Fruit fly (Drosophila melanogaster) whole organism, embryonic: ENCODE measurements around the gene Cnot4.

ENCODE experiments used
- CG10147 ChIP-seq: fragments of 200-800 bp; sonication (Bioruptor generic); optimal IDR thresholded peaks from 2 replicates; lab custom pipeline; 2019; ENCODE audit warnings: missing biosample characterization, mild to moderate bottlenecking, missing genetic modification characterization, moderate library complexity
- CG10366 ChIP-seq: fragments of 200-800 bp; sonication (Bioruptor generic); IDR thresholded peaks from 2 replicates; pipeline ENCODE4 v1.3.6; 2022; ENCODE audit warnings: missing biosample characterization, missing genetic modification characterization
- CG10431 ChIP-seq: fragments of 200-800 bp; sonication (Bioruptor generic); optimal IDR thresholded peaks from 3 replicates; lab custom pipeline; 2018; ENCODE audit warnings: missing biosample characterization, mild to moderate bottlenecking, missing genetic modification characterization
- CG11085 ChIP-seq: fragments of 200-800 bp; sonication (Bioruptor generic); IDR thresholded peaks from 2 replicates; pipeline ENCODE4 v1.3.6; 2022; ENCODE audit warnings: missing biosample characterization, missing genetic modification characterization
- CG11093 ChIP-seq: fragments of 200-800 bp; sonication (Bioruptor generic); IDR thresholded peaks from 3 replicates; pipeline ENCODE4 v1.3.6; 2022; ENCODE audit warnings: missing biosample characterization, missing genetic modification characterization
- CG11247 ChIP-seq: fragments of 200-800 bp; sonication (Bioruptor generic); IDR thresholded peaks from 2 replicates; pipeline ENCODE4 v1.3.6; 2022; ENCODE audit warnings: missing biosample characterization, missing genetic modification characterization
- CG12391 ChIP-seq: fragments of 200-800 bp; sonication (Bioruptor generic); optimal IDR thresholded peaks from 3 replicates; lab custom pipeline; 2018; ENCODE audit warnings: missing biosample characterization, mild to moderate bottlenecking, missing genetic modification characterization, moderate library complexity
- CG13296 ChIP-seq: fragments of 200-800 bp; sonication (Bioruptor generic); optimal IDR thresholded peaks from 3 replicates; lab custom pipeline; 2018; ENCODE audit warnings: missing biosample characterization, mild to moderate bottlenecking, missing genetic modification characterization
- CG14667 ChIP-seq: fragments of 200-800 bp; sonication (Bioruptor generic); IDR thresholded peaks from 2 replicates; pipeline ENCODE4 v1.3.6; 2022; ENCODE audit warnings: missing biosample characterization, missing genetic modification characterization
- CG14965 ChIP-seq: fragments of 200-800 bp; sonication (Bioruptor generic); optimal IDR thresholded peaks from 2 replicates; lab custom pipeline; 2016; ENCODE audit warnings: missing biosample characterization, missing genetic modification characterization, borderline replicate concordance
- CG1529 ChIP-seq: fragments of 200-800 bp; sonication (Bioruptor generic); optimal IDR thresholded peaks from 3 replicates; lab custom pipeline; 2018; ENCODE audit warnings: missing biosample characterization, missing genetic modification characterization
- CG16779 ChIP-seq: fragments of 200-800 bp; sonication (Bioruptor generic); IDR thresholded peaks from 2 replicates; pipeline ENCODE4 v1.3.6; 2022; ENCODE audit warnings: missing biosample characterization, missing genetic modification characterization
- CG16815 ChIP-seq: fragments of 200-800 bp; sonication (Bioruptor generic); optimal IDR thresholded peaks from 3 replicates; lab custom pipeline; 2017; ENCODE audit warnings: missing biosample characterization, mild to moderate bottlenecking, missing genetic modification characterization
- CG2116 ChIP-seq: fragments of 200-800 bp; sonication (Bioruptor generic); optimal IDR thresholded peaks from 3 replicates; lab custom pipeline; 2018; ENCODE audit warnings: missing biosample characterization, mild to moderate bottlenecking, missing genetic modification characterization
- CG2129 ChIP-seq: fragments of 200-800 bp; sonication (Bioruptor generic); IDR thresholded peaks from 2 replicates; pipeline ENCODE4 v1.3.6; 2022; ENCODE audit warnings: missing biosample characterization, missing genetic modification characterization; ENCODE audit not compliant: partially characterized antibody
- CG30403 ChIP-seq: fragments of 200-800 bp; sonication (Bioruptor generic); optimal IDR thresholded peaks from 3 replicates; lab custom pipeline; 2016; ENCODE audit warnings: missing biosample characterization, missing genetic modification characterization
- CG4360 ChIP-seq: fragments of 200-800 bp; sonication (Bioruptor generic); IDR thresholded peaks from 2 replicates; pipeline ENCODE4 v1.3.6; 2022; ENCODE audit warnings: missing biosample characterization, missing genetic modification characterization
- CG5953 ChIP-seq: fragments of 200-800 bp; sonication (Bioruptor generic); IDR thresholded peaks from 2 replicates; pipeline ENCODE4 v1.3.6; 2022; ENCODE audit warnings: missing biosample characterization, missing genetic modification characterization
- CG7839 ChIP-seq: fragments of 200-800 bp; sonication (Bioruptor generic); optimal IDR thresholded peaks from 3 replicates; lab custom pipeline; 2018; ENCODE audit warnings: missing biosample characterization, mild to moderate bottlenecking, missing genetic modification characterization, moderate library complexity
- CG9727 ChIP-seq: fragments of 200-800 bp; sonication (Bioruptor generic); optimal IDR thresholded peaks from 3 replicates; lab custom pipeline; 2017; ENCODE audit warnings: missing biosample characterization, mild to moderate bottlenecking, missing genetic modification characterization
- Doc3 ChIP-seq: fragments of 200-800 bp; sonication (Bioruptor generic); IDR thresholded peaks from 3 replicates; pipeline ENCODE4 v1.3.6; 2022; ENCODE audit warnings: missing biosample characterization, missing genetic modification characterization; ENCODE audit not compliant: partially characterized antibody
- HmgZ ChIP-seq: fragments of 200-800 bp; sonication (Bioruptor generic); optimal IDR thresholded peaks from 2 replicates; lab custom pipeline; 2018; ENCODE audit warnings: missing biosample characterization, mild to moderate bottlenecking, missing genetic modification characterization
- Spps ChIP-seq: fragments of 200-800 bp; sonication (Bioruptor generic); optimal IDR thresholded peaks from 2 replicates; lab custom pipeline; 2018; ENCODE audit warnings: missing biosample characterization, mild to moderate bottlenecking, missing genetic modification characterization
- TFAM ChIP-seq: fragments of 200-800 bp; sonication (Bioruptor generic); optimal IDR thresholded peaks from 2 replicates; lab custom pipeline; 2017; ENCODE audit warnings: missing biosample characterization, missing genetic modification characterization, inconsistent platforms
- Usf ChIP-seq: fragments of 200-800 bp; sonication (Bioruptor generic); optimal IDR thresholded peaks from 2 replicates; lab custom pipeline; 2017; ENCODE audit warnings: missing genotype, missing biosample characterization, missing genetic modification characterization
- bowl ChIP-seq: fragments of 200-800 bp; sonication (Bioruptor generic); IDR thresholded peaks from 2 replicates; pipeline ENCODE4 v1.3.6; 2022; ENCODE audit warnings: missing biosample characterization, missing genetic modification characterization
- cg ChIP-seq: fragments of 200-800 bp; sonication (Bioruptor generic); optimal IDR thresholded peaks from 3 replicates; lab custom pipeline; 2019; ENCODE audit warnings: missing biosample characterization, mild to moderate bottlenecking, missing genetic modification characterization, moderate library complexity
- crp ChIP-seq, 2 experiments: fragments of 200-800 bp; sonication (Bioruptor generic); optimal IDR thresholded peaks; 2 replicates in 1 of 2; 3 replicates in 1 of 2; lab custom pipeline; 2017; ENCODE audit warnings: missing biosample characterization in 2 of 2, missing genetic modification characterization in 2 of 2, mild to moderate bottlenecking in 1 of 2, moderate library complexity in 1 of 2
- dpn ChIP-seq, 2 experiments: fragments of 200-800 bp; sonication (Bioruptor generic); optimal IDR thresholded peaks; 3 replicates each; lab custom pipeline; 2016; ENCODE audit warnings: missing biosample characterization in 2 of 2, missing genetic modification characterization in 2 of 2
- gcm2 ChIP-seq: fragments of 200-800 bp; sonication (Bioruptor generic); optimal IDR thresholded peaks from 2 replicates; lab custom pipeline; 2016; ENCODE audit warnings: missing biosample characterization, missing genetic modification characterization
- gem ChIP-seq: fragments of 200-800 bp; sonication (Bioruptor generic); optimal IDR thresholded peaks from 2 replicates; lab custom pipeline; 2019; ENCODE audit warnings: missing biosample characterization, mild to moderate bottlenecking, missing genetic modification characterization, moderate library complexity
- hb ChIP-seq: fragments of 200-800 bp; sonication (Bioruptor generic); IDR thresholded peaks from 3 replicates; pipeline ENCODE4 v1.3.6; 2022; ENCODE audit warnings: missing biosample characterization, missing genetic modification characterization; ENCODE audit not compliant: partially characterized antibody
- ind ChIP-seq: fragments of 200-800 bp; sonication (Bioruptor generic); optimal IDR thresholded peaks from 3 replicates; lab custom pipeline; 2016; ENCODE audit warnings: missing biosample characterization, missing genetic modification characterization
- pb ChIP-seq: fragments of 200-800 bp; sonication (Bioruptor generic); optimal IDR thresholded peaks from 3 replicates; lab custom pipeline; 2016; ENCODE audit warnings: missing biosample characterization, missing genetic modification characterization
- pho ChIP-seq: fragments of 200-800 bp; sonication (Bioruptor generic); optimal IDR thresholded peaks from 2 replicates; lab custom pipeline; 2016; ENCODE audit warnings: missing biosample characterization, missing genetic modification characterization
- pzg ChIP-seq: fragments of 200-800 bp; sonication (Bioruptor generic); optimal IDR thresholded peaks from 3 replicates; lab custom pipeline; 2018; ENCODE audit warnings: missing biosample characterization, mild to moderate bottlenecking, missing genetic modification characterization, moderate library complexity
- row ChIP-seq: fragments of 200-800 bp; sonication (Bioruptor generic); IDR thresholded peaks from 3 replicates; pipeline ENCODE4 v1.3.6; 2022; ENCODE audit warnings: missing biosample characterization, missing genetic modification characterization
- run ChIP-seq: fragments of 200-800 bp; sonication (Bioruptor generic); optimal IDR thresholded peaks from 3 replicates; lab custom pipeline; 2018; ENCODE audit warnings: missing biosample characterization, mild to moderate bottlenecking, missing genetic modification characterization
- sc ChIP-seq, 3 experiments: fragments of >200 bp in 2 of 3; fragments of 200-800 bp in 1 of 3; sonication (Bioruptor generic) in 1 of 3; optimal IDR thresholded peaks; 2 replicates in 2 of 3; 3 replicates in 1 of 3; lab custom pipeline; 2017; ENCODE audit warnings: mild to moderate bottlenecking in 1 of 3, missing biosample characterization in 1 of 3, missing genetic modification characterization in 1 of 3, missing genetic modification reagents in 1 of 3
- so ChIP-seq: fragments of 200-800 bp; sonication (Bioruptor generic); IDR thresholded peaks from 3 replicates; pipeline ENCODE4 v1.3.6; 2022; ENCODE audit warnings: missing biosample characterization, missing genetic modification characterization
- sob ChIP-seq: fragments of 200-800 bp; sonication (Bioruptor generic); IDR thresholded peaks from 2 replicates; pipeline ENCODE4 v1.3.6; 2022; ENCODE audit warnings: missing biosample characterization, missing genetic modification characterization
- tll ChIP-seq, 2 experiments: fragments of 200-800 bp in 1 of 2; fragments of >200 bp in 1 of 2; sonication (Bioruptor generic) in 1 of 2; optimal IDR thresholded peaks; 2 replicates each; lab custom pipeline; 2017 to 2019; ENCODE audit warnings: missing biosample characterization in 2 of 2, missing genetic modification characterization in 2 of 2, mild to moderate bottlenecking in 1 of 2, moderate library complexity in 1 of 2
- tup ChIP-seq: fragments of 200-800 bp; sonication (Bioruptor generic); optimal IDR thresholded peaks from 2 replicates; lab custom pipeline; 2016; ENCODE audit warnings: missing biosample characterization, mild to moderate bottlenecking, missing genetic modification characterization, moderate library complexity
- twi ChIP-seq: fragments of 200-800 bp; optimal IDR thresholded peaks from 2 replicates; lab custom pipeline; 2019; ENCODE audit warnings: missing biosample characterization, mild to moderate bottlenecking, missing genetic modification characterization, moderate library complexity
- vvl ChIP-seq: fragments of 200-800 bp; sonication (Bioruptor generic); IDR thresholded peaks from 2 replicates; pipeline ENCODE4 v1.3.6; 2022; ENCODE audit warnings: missing biosample characterization, missing genetic modification characterization
- wdn ChIP-seq: fragments of 200-800 bp; sonication (Bioruptor generic); IDR thresholded peaks from 2 replicates; pipeline ENCODE4 v1.3.6; 2022; ENCODE audit warnings: missing biosample characterization, missing genetic modification characterization
- wek ChIP-seq: fragments of 200-800 bp; sonication (Bioruptor generic); optimal IDR thresholded peaks from 3 replicates; lab custom pipeline; 2018; ENCODE audit warnings: missing biosample characterization, mild to moderate bottlenecking, missing genetic modification characterization, moderate library complexity
- wor ChIP-seq: fragments of 200-800 bp; sonication (Bioruptor generic); IDR thresholded peaks from 2 replicates; pipeline ENCODE4 v1.3.6; 2022; ENCODE audit warnings: missing biosample characterization, missing genetic modification characterization

Gene Cnot4

dm6 chr2L:10387869-10388726, 8.4 kb upstream of the Cnot4 start, which contains the start of gene da (continued):
- TF ChIP-seq CG2129 (GFP tag; lab: Robert Waterston, UW) (no peak), CG5953 (no peak), dpn (GFP tag; optimal IDR thresholded peaks at IDR 0.05; lab: Kevin White, UChicago) (peak; percentile 63 to 69), CG12391 (tag; lab: Kevin White, UChicago) (peak; percentile 83), CG4360 (GFP tag; lab: Robert Waterston, UW) (no peak), Usf (GFP tag; lab: Kevin White, UChicago) (no peak), CG11093 (no peak), Doc3 (no peak), CG13296 (GFP tag; lab: Kevin White, UChicago) (peak; percentile 16), hb (GFP tag; lab: Robert Waterston, UW) (no peak), Spps (tag; lab: Kevin White, UChicago) (peak; percentile 23), CG10366 (GFP tag; lab: Robert Waterston, UW) (peak; percentile 63; the same call in 1 of the 2 replicates), twi (tag; lab: Kevin White, UChicago) (peak; percentile 43), ind (GFP tag; lab: Kevin White, UChicago) (peak; percentile 51), tll (GFP tag; optimal IDR thresholded peaks at IDR 0.05; lab: Kevin White, UChicago) (peak in 1 of 2 experiments; percentile 12), CG2116 (GFP tag; lab: Kevin White, UChicago) (peak; percentile 99), crp (GFP tag; optimal IDR thresholded peaks at IDR 0.05; lab: Kevin White, UChicago) (peak in 1 of 2 experiments; percentile 55), CG16815 (peak; percentile 19), wek (GFP tag; lab: Kevin White, UChicago) (peak; percentile 15), CG11085 (GFP tag; lab: Robert Waterston, UW) (no peak), tup (no peak), wdn (GFP tag; lab: Robert Waterston, UW) (peak; percentile 29; the same call in 1 of the 2 replicates), CG1529 (no peak), bowl (GFP tag; lab: Robert Waterston, UW) (no peak), pb (GFP tag; lab: Kevin White, UChicago) (no peak), run (tag; lab: Kevin White, UChicago) (no peak), gcm2 (GFP tag; lab: Kevin White, UChicago) (no peak), pho (GFP tag; lab: Kevin White, UChicago) (peak; percentile 73), CG7839 (peak; percentile 61), sc (optimal IDR thresholded peaks at IDR 0.05; lab: Kevin White, UChicago) (no peak), sc (GFP tag; optimal IDR thresholded peaks at IDR 0.05; lab: Kevin White, UChicago) (no peak), HmgZ (tag; lab: Kevin White, UChicago) (peak; percentile 41), row (GFP tag; lab: Robert Waterston, UW) (peak; percentile 85), CG14667 (GFP tag; lab: Robert Waterston, UW) (no peak), gem (peak; percentile 76), CG10147 (GFP tag; lab: Kevin White, UChicago) (no peak), CG9727 (GFP tag; lab: Kevin White, UChicago) (peak; percentile 40), TFAM (GFP tag; lab: Kevin White, UChicago) (no peak), vvl (peak; percentile 75), sob (GFP tag; lab: Robert Waterston, UW) (peak; percentile 62; the same call in 1 of the 2 replicates), CG16779 (no peak), pzg (GFP tag; lab: Kevin White, UChicago) (peak; percentile 86), CG30403 (GFP tag; lab: Kevin White, UChicago) (peak; percentile 77), cg (GFP tag; lab: Kevin White, UChicago) (no peak), so (GFP tag; lab: Robert Waterston, UW) (no peak), wor (GFP tag; lab: Robert Waterston, UW) (no peak), CG14965 (GFP tag; lab: Kevin White, UChicago) (no peak), CG11247 (GFP tag; lab: Robert Waterston, UW) (peak; percentile 54; the same call in 1 of the 2 replicates), CG10431 (GFP tag; lab: Kevin White, UChicago) (peak; percentile 4)
